Fruit fly (Drosophila melanogaster): ENCODE data around the gene CG7512.

Gene CG7512

dm6 chr3L:11561946-11562760 lies 48.6 kb downstream of the CG7512 start, which contains the start of the genes CG7394 and Mob2 (continued):
- TF ChIP-seq CG6854 (GFP tag; optimal IDR thresholded peaks at IDR 0.05) (no peak), net (GFP tag; optimal IDR thresholded peaks at IDR 0.05) (peak; percentile 87), CG6163 (GFP tag; IDR thresholded peaks at IDR 0.05) (peak; percentile 94), CG6276 (GFP tag; optimal IDR thresholded peaks at IDR 0.05) (peak; percentile 27), Sox102F (GFP tag; optimal IDR thresholded peaks at IDR 0.05) (peak; percentile 90), Eip93F (GFP tag; optimal IDR thresholded peaks at IDR 0.05) (peak; percentile 56), fkh (GFP tag; optimal IDR thresholded peaks at IDR 0.05) (peak; percentile 86), CG34406 (GFP tag; optimal IDR thresholded peaks at IDR 0.05) (peak; percentile 89), CG6792 (GFP tag; optimal IDR thresholded peaks at IDR 0.05) (peak; percentile 83), cyc (GFP tag; optimal IDR thresholded peaks at IDR 0.05) (peak; percentile 88), Blimp-1 (GFP tag; optimal IDR thresholded peaks at IDR 0.05) (peak; percentile 46), CG9139 (GFP tag; optimal IDR thresholded peaks at IDR 0.05) (no peak), CG11902 (GFP tag; optimal IDR thresholded peaks at IDR 0.05) (peak; percentile 78), CG4318 (GFP tag; optimal IDR thresholded peaks at IDR 0.05) (peak; percentile 78), Sox15 (GFP tag; optimal IDR thresholded peaks at IDR 0.05) (peak; percentile 81), CG3032 (tag; optimal IDR thresholded peaks at IDR 0.05) (peak; percentile 80), fd59A (GFP tag; optimal IDR thresholded peaks at IDR 0.05) (peak; percentile 73), Eip75B (GFP tag; optimal IDR thresholded peaks at IDR 0.05) (peak; percentile 84), dsx (GFP tag; optimal IDR thresholded peaks at IDR 0.05; ENCODE audit: poor library complexity, severe bottlenecking) (peak; percentile 80), Smox (GFP tag; optimal IDR thresholded peaks at IDR 0.05) (peak; percentile 92), Lpt (GFP tag; optimal IDR thresholded peaks at IDR 0.05) (peak; percentile 60), Eip78C (GFP tag) (peak; percentile 96), achi (GFP tag; optimal IDR thresholded peaks at IDR 0.05) (peak; percentile 93), CG8319 (GFP tag; optimal IDR thresholded peaks at IDR 0.05) (peak; percentile 74)

- no peak for TF ChIP-seq Eip78C (GFP tag)
- TF ChIP-seq CG34406 (GFP tag; optimal IDR thresholded peaks at IDR 0.05) = no peak
- TF ChIP-seq CG4318 (GFP tag; optimal IDR thresholded peaks at IDR 0.05) = no peak
- no peak for TF ChIP-seq Eip93F (GFP tag; optimal IDR thresholded peaks at IDR 0.05)
- TF ChIP-seq Sox14 (GFP tag; optimal IDR thresholded peaks at IDR 0.05) = no peak
- TF ChIP-seq CG11294 (GFP tag; IDR thresholded peaks at IDR 0.05) = no peak
- TF ChIP-seq CG10669 (GFP tag; optimal IDR thresholded peaks at IDR 0.05) = no peak
- no peak for TF ChIP-seq CG15336 (GFP tag; IDR thresholded peaks at IDR 0.05)
- no peak for TF ChIP-seq fd59A (GFP tag; optimal IDR thresholded peaks at IDR 0.05)
- no peak for TF ChIP-seq CG7368 (GFP tag; optimal IDR thresholded peaks at IDR 0.05)
- no peak for TF ChIP-seq salr (GFP tag; optimal IDR thresholded peaks at IDR 0.05)
- TF ChIP-seq Smox (GFP tag; optimal IDR thresholded peaks at IDR 0.05) = no peak
- no peak for TF ChIP-seq Hr4 (GFP tag; optimal IDR thresholded peaks at IDR 0.05)
- no peak for TF ChIP-seq pdm3 (GFP tag; optimal IDR thresholded peaks at IDR 0.05)
- no peak for TF ChIP-seq CG10631 (GFP tag; optimal IDR thresholded peaks at IDR 0.05)
- TF ChIP-seq CG3032 (tag; optimal IDR thresholded peaks at IDR 0.05) = no peak
Observed at dm6 chr3L:11563972-11564533, 50.5 kb downstream of the CG7512 start, which contains the start of the genes CG46412 and CG33267. Gene CG46412, minus strand, starts transcription at chr3L:11564072. Gene CG33267, plus strand, starts transcription at chr3L:11564483.

All from whole organism, prepupa.